Worm (Caenorhabditis elegans) whole organism, L4 larva: ENCODE data around the gene ceh-18.

Experiments used
- ama-1 ChIP-seq: fragments of 150-350 bp; optimal IDR thresholded peaks from 2 replicates; lab custom pipeline; 2014; ENCODE audit warnings: inconsistent platforms, mixed read lengths
- ceh-82 ChIP-seq: sonication (generic microtip); optimal IDR thresholded peaks from 2 replicates; lab custom pipeline; 2017; ENCODE audit warnings: missing biosample characterization, missing genetic modification characterization
- unc-62 ChIP-seq, 3 experiments: fragments of 150-350 bp in 1 of 3; sonication (generic microtip); optimal IDR thresholded peaks in 2 of 3; peaks in 1 of 3; 1 replicate in 1 of 3; 2 replicates in 2 of 3; lab custom pipeline; 2014 to 2017; ENCODE audit warnings: missing biosample characterization in 3 of 3, missing genetic modification characterization in 3 of 3, missing genetic modification reagents in 3 of 3, missing genotype in 1 of 3

ce11 chrX:3904568-3904967 is 47.0 kb upstream of the ceh-18 start, which contains the start of gene sup-12:
- TF ChIP-seq ama-1 (lab: Kevin White, UChicago) (no peak), ceh-82 (no peak), unc-62 (GFP tag; optimal IDR thresholded peaks at IDR 0.05 in 1 of 2; lab: Kevin White, UChicago) (no peak), unc-62 (tag; optimal IDR thresholded peaks at IDR 0.05; lab: Kevin White, UChicago) (no peak)
